Fruit fly (Drosophila melanogaster) whole organism, wandering third instar larva: ENCODE data around the gene mahe.

Experiments used
- Abd-B ChIP-seq: fragments of >200 bp; optimal IDR thresholded peaks from 2 replicates; lab custom pipeline; 2017; ENCODE audit warnings: missing biosample characterization, missing genetic modification characterization
- CG9705 ChIP-seq: fragments of 200-800 bp; sonication (Bioruptor generic); optimal IDR thresholded peaks from 2 replicates; lab custom pipeline; 2018; ENCODE audit warnings: missing biosample characterization, mild to moderate bottlenecking, missing genetic modification characterization
- CrebA ChIP-seq: fragments of 200-800 bp; sonication (Bioruptor generic); optimal IDR thresholded peaks from 2 replicates; lab custom pipeline; 2016; ENCODE audit warnings: missing biosample characterization, mild to moderate bottlenecking, missing genetic modification characterization, borderline replicate concordance
- Rel ChIP-seq, 2 experiments: fragments of 200-800 bp; sonication (Bioruptor generic) in 1 of 2; optimal IDR thresholded peaks; 2 replicates in 1 of 2; 3 replicates in 1 of 2; lab custom pipeline; 2016 to 2019; ENCODE audit warnings: mild to moderate bottlenecking in 2 of 2, missing biosample characterization in 2 of 2, missing genetic modification characterization in 2 of 2, moderate library complexity in 1 of 2
- br ChIP-seq: fragments of 200-800 bp; sonication (Bioruptor generic); optimal IDR thresholded peaks from 2 replicates; lab custom pipeline; 2016; ENCODE audit warnings: missing biosample characterization, missing genetic modification characterization
- dmrt93B ChIP-seq: fragments of 200-800 bp; sonication (Bioruptor generic); optimal IDR thresholded peaks from 2 replicates; lab custom pipeline; 2018; ENCODE audit warnings: missing biosample characterization, mild to moderate bottlenecking, missing genetic modification characterization
- fru ChIP-seq: fragments of 200-800 bp; sonication (Bioruptor generic); optimal IDR thresholded peaks from 3 replicates; lab custom pipeline; 2016; ENCODE audit warnings: missing biosample characterization, mild to moderate bottlenecking, missing genetic modification characterization
- jim ChIP-seq: fragments of 175-275, 200-325 bp; sonication (Bioruptor generic); optimal IDR thresholded peaks from 2 replicates; lab custom pipeline; 2016; ENCODE audit warnings: missing biosample characterization, mild to moderate bottlenecking, missing genetic modification characterization
- psq ChIP-seq: fragments of 200-800 bp; sonication (Bioruptor generic); optimal IDR thresholded peaks from 3 replicates; lab custom pipeline; 2017; ENCODE audit warnings: missing biosample characterization, mild to moderate bottlenecking, missing genetic modification characterization, moderate library complexity
- tai ChIP-seq: sonication (Bioruptor generic); optimal IDR thresholded peaks from 2 replicates; lab custom pipeline; 2016; ENCODE audit warnings: missing biosample characterization, missing genetic modification characterization
- usp ChIP-seq: fragments of >200 bp; optimal IDR thresholded peaks from 2 replicates; lab custom pipeline; 2017; ENCODE audit warnings: missing biosample characterization, missing genetic modification characterization

- TF ChIP-seq jim (GFP tag; lab: Kevin White, UChicago): no peak
- TF ChIP-seq tai (GFP tag; lab: Kevin White, UChicago): no peak
- TF ChIP-seq Abd-B: no peak
- TF ChIP-seq br (GFP tag; lab: Kevin White, UChicago): no peak
- no peak for TF ChIP-seq psq (GFP tag; lab: Kevin White, UChicago)
- TF ChIP-seq CG9705: no peak
- no peak for TF ChIP-seq fru (GFP tag; lab: Kevin White, UChicago)
- no peak for TF ChIP-seq dmrt93B (GFP tag; lab: Kevin White, UChicago)
- no peak for TF ChIP-seq usp
- TF ChIP-seq Rel (GFP tag; optimal IDR thresholded peaks at IDR 0.05; lab: Kevin White, UChicago): no peak
- no peak for TF ChIP-seq Rel (tag; optimal IDR thresholded peaks at IDR 0.05; lab: Kevin White, UChicago)
- no peak for TF ChIP-seq CrebA (GFP tag; lab: Kevin White, UChicago)
These were observed 24.7 kb upstream of the mahe start, which contains the start of the genes CG15332 and CG15330 for dm6 chrX:7955890-7956289.
